Fruit fly (Drosophila melanogaster) Kc167 (cell line): Measurements from ENCODE around the gene Prp5.

Source experiments
- Myc ChIP-seq: fragments of >200 bp; optimal IDR thresholded peaks from 2 replicates; lab custom pipeline; 2017; ENCODE audit warnings: missing external identifiers
- psq ChIP-seq: fragments of >200 bp; optimal IDR thresholded peaks from 2 replicates; lab custom pipeline; 2017; ENCODE audit warnings: missing external identifiers

- TF ChIP-seq Myc (lab: Kevin White, UChicago): no peak
- no peak for TF ChIP-seq psq (lab: Kevin White, UChicago)
These were observed 10.0 kb upstream of the Prp5 start for dm6 chrX:15334999-15335398.
